Worm (Caenorhabditis elegans) whole organism, mixed stage, embryonic: ENCODE data around the gene nfya-1.

Experiments
- ceh-43 ChIP-seq: fragments of 200-800 bp; sonication (Bioruptor generic); optimal IDR thresholded peaks from 2 replicates; lab custom pipeline; 2018; ENCODE audit warnings: mild to moderate bottlenecking, missing genetic modification characterization, moderate library complexity, missing compliant biosample characterization
- nhr-12 ChIP-seq: fragments of 150-350 bp; optimal IDR thresholded peaks from 2 replicates; lab custom pipeline; 2014; ENCODE audit warnings: missing biosample characterization, missing genetic modification characterization
- unc-39 ChIP-seq: fragments of 150-350 bp; optimal IDR thresholded peaks from 2 replicates; lab custom pipeline; 2014; ENCODE audit warnings: missing biosample characterization, missing genetic modification characterization
- unc-62 ChIP-seq: fragments of 150-350 bp; optimal IDR thresholded peaks from 2 replicates; lab custom pipeline; 2014; ENCODE audit warnings: missing biosample characterization, missing genetic modification reagents, missing genetic modification characterization

DNA sequence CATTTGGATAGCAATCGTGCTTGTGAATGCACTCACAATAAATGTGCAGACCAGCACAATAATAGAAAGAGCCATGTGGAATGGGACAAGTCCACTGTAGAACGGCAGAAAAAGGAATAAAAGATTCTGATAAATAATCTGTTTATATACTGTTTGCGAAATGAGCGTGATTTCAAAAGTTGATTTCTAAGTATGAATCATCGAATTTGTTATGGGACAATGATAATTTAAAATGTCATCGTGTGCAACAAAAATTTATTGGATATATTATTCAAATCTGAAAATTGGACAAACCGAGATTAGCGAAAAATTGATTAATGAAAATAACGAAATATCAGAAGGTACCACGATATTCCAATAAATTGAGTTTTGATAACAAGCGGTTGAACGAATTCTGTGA, 7.8 kb downstream of the nfya-1 start, which contains the start of gene F55G7.5:
- TF ChIP-seq unc-39 (tag; lab: Kevin White, UChicago) (no peak), nhr-12 (no peak), unc-62 (no peak), ceh-43 (GFP tag; lab: Kevin White, UChicago) (no peak)
